Fruit fly (Drosophila melanogaster) whole organism, embryonic: Measurements from ENCODE around the gene Fpgs1.

Experiments
- Abd-B ChIP-seq: fragments of 200-800 bp; sonication (Bioruptor generic); optimal IDR thresholded peaks from 2 replicates; lab custom pipeline; 2018; ENCODE audit warnings: missing biosample characterization, mild to moderate bottlenecking, missing genetic modification characterization, moderate library complexity
- Asciz ChIP-seq: fragments of 200-800 bp; sonication (Bioruptor generic); optimal IDR thresholded peaks from 2 replicates; lab custom pipeline; 2017; ENCODE audit warnings: missing biosample characterization, mild to moderate bottlenecking, missing genetic modification characterization, missing genetic modification reagents
- Atf6 ChIP-seq: fragments of 200-800 bp; sonication (Bioruptor generic); IDR thresholded peaks from 2 replicates; pipeline ENCODE4 v1.3.6; 2022; ENCODE audit warnings: missing biosample characterization, missing genetic modification characterization
- CG10209 ChIP-seq: fragments of 200-800 bp; sonication (Bioruptor generic); optimal IDR thresholded peaks from 3 replicates; lab custom pipeline; 2017; ENCODE audit warnings: missing biosample characterization, mild to moderate bottlenecking, missing genetic modification characterization, missing genetic modification reagents
- CG10431 ChIP-seq: fragments of 200-800 bp; sonication (Bioruptor generic); optimal IDR thresholded peaks from 3 replicates; lab custom pipeline; 2018; ENCODE audit warnings: missing biosample characterization, mild to moderate bottlenecking, missing genetic modification characterization
- CG11723 ChIP-seq: fragments of 200-800 bp; sonication (Bioruptor generic); optimal IDR thresholded peaks from 2 replicates; lab custom pipeline; 2017; ENCODE audit warnings: missing biosample characterization, mild to moderate bottlenecking, missing genetic modification characterization
- CG12104 ChIP-seq: fragments of 200-800 bp; sonication (Bioruptor generic); optimal IDR thresholded peaks from 3 replicates; lab custom pipeline; 2016; ENCODE audit warnings: missing biosample characterization, missing genetic modification characterization
- CG1233 ChIP-seq: fragments of 200-800 bp; sonication (Bioruptor generic); optimal IDR thresholded peaks from 4 replicates; lab custom pipeline; 2018; ENCODE audit warnings: missing biosample characterization, mild to moderate bottlenecking, missing genetic modification characterization
- CG13775 ChIP-seq: fragments of 200-800 bp; sonication (Bioruptor generic); optimal IDR thresholded peaks from 3 replicates; lab custom pipeline; 2017; ENCODE audit warnings: missing biosample characterization, mild to moderate bottlenecking, missing genetic modification characterization
- CG15601 ChIP-seq: fragments of 200-800 bp; sonication (Bioruptor generic); optimal IDR thresholded peaks from 3 replicates; lab custom pipeline; 2019; ENCODE audit warnings: missing biosample characterization, mild to moderate bottlenecking, missing genetic modification characterization, moderate library complexity
- CG1602 ChIP-seq: fragments of 200-800 bp; sonication (Bioruptor generic); optimal IDR thresholded peaks from 3 replicates; lab custom pipeline; 2016; ENCODE audit warnings: missing biosample characterization, missing genetic modification characterization
- CG1603 ChIP-seq: fragments of 200-800 bp; sonication (Bioruptor generic); optimal IDR thresholded peaks from 2 replicates; lab custom pipeline; 2019; ENCODE audit warnings: missing biosample characterization, mild to moderate bottlenecking, missing genetic modification characterization, moderate library complexity
- CG17802 ChIP-seq: fragments of 200-800 bp; sonication (Bioruptor generic); optimal IDR thresholded peaks from 2 replicates; lab custom pipeline; 2018; ENCODE audit warnings: missing biosample characterization, mild to moderate bottlenecking, missing genetic modification characterization, moderate library complexity
- CG18619 ChIP-seq: fragments of 200-800 bp; sonication (Bioruptor generic); optimal IDR thresholded peaks from 3 replicates; lab custom pipeline; 2017; ENCODE audit warnings: missing biosample characterization, mild to moderate bottlenecking, missing genetic modification characterization
- CG3065 ChIP-seq: fragments of 200-800 bp; sonication (Bioruptor generic); optimal IDR thresholded peaks from 2 replicates; lab custom pipeline; 2016; ENCODE audit warnings: missing biosample characterization, missing genetic modification characterization
- CG3726 ChIP-seq: fragments of 200-800 bp; sonication (Bioruptor generic); IDR thresholded peaks from 3 replicates; pipeline ENCODE4, ENCODE4 v1.3.6; 2022; ENCODE audit warnings: missing biosample characterization, missing genetic modification characterization
- CG4360 ChIP-seq: fragments of 200-800 bp; sonication (Bioruptor generic); IDR thresholded peaks from 2 replicates; pipeline ENCODE4 v1.3.6; 2022; ENCODE audit warnings: missing biosample characterization, missing genetic modification characterization
- CG4424 ChIP-seq: fragments of 200-800 bp; sonication (Bioruptor generic); optimal IDR thresholded peaks from 3 replicates; lab custom pipeline; 2016; ENCODE audit warnings: missing biosample characterization, missing genetic modification characterization
- CG5953 ChIP-seq: fragments of 200-800 bp; sonication (Bioruptor generic); IDR thresholded peaks from 2 replicates; pipeline ENCODE4 v1.3.6; 2022; ENCODE audit warnings: missing biosample characterization, missing genetic modification characterization
- CG6791 ChIP-seq: fragments of 200-800 bp; sonication (Bioruptor generic); IDR thresholded peaks from 3 replicates; pipeline ENCODE4 v1.3.6; 2022; ENCODE audit warnings: missing biosample characterization, missing genetic modification characterization; ENCODE audit not compliant: partially characterized antibody
- CG7556 ChIP-seq: fragments of 200-800 bp; sonication (Bioruptor generic); optimal IDR thresholded peaks from 2 replicates; lab custom pipeline; 2017; ENCODE audit warnings: missing biosample characterization, mild to moderate bottlenecking, missing genetic modification characterization
- CG8089 ChIP-seq: fragments of 200-800 bp; sonication (Bioruptor generic); optimal IDR thresholded peaks from 3 replicates; lab custom pipeline; 2016; ENCODE audit warnings: missing biosample characterization, missing genetic modification characterization
- CrebB ChIP-seq: fragments of 200-800 bp; sonication (Bioruptor generic); optimal IDR thresholded peaks from 3 replicates; lab custom pipeline; 2018; ENCODE audit warnings: missing biosample characterization, mild to moderate bottlenecking, missing genetic modification characterization
- Ets65A ChIP-seq: fragments of 200-800 bp; sonication (Bioruptor generic); peaks from one replicate; lab custom pipeline; 2016; ENCODE audit warnings: missing biosample characterization, missing genetic modification characterization
- HHEX ChIP-seq: fragments of 200-800 bp; sonication (Bioruptor generic); optimal IDR thresholded peaks from 3 replicates; lab custom pipeline; 2017; ENCODE audit warnings: missing biosample characterization, mild to moderate bottlenecking, missing genetic modification characterization, missing genetic modification reagents
- NfI ChIP-seq: fragments of 200-800 bp; sonication (Bioruptor generic); optimal IDR thresholded peaks from 3 replicates; lab custom pipeline; 2018; ENCODE audit warnings: missing biosample characterization, mild to moderate bottlenecking, missing genetic modification characterization, moderate library complexity
- Sin3A ChIP-seq: fragments of >200 bp; optimal IDR thresholded peaks from 2 replicates; lab custom pipeline; 2018
- Xrp1 ChIP-seq: fragments of 200-800 bp; sonication (Bioruptor generic); IDR thresholded peaks from 2 replicates; pipeline ENCODE4 v1.3.6; 2022; ENCODE audit warnings: missing biosample characterization, missing genetic modification characterization
- bigmax ChIP-seq: fragments of 200-800 bp; sonication (Bioruptor generic); optimal IDR thresholded peaks from 2 replicates; lab custom pipeline; 2018; ENCODE audit warnings: missing biosample characterization, mild to moderate bottlenecking, missing genetic modification characterization
- cg ChIP-seq: fragments of 200-800 bp; sonication (Bioruptor generic); optimal IDR thresholded peaks from 3 replicates; lab custom pipeline; 2019; ENCODE audit warnings: missing biosample characterization, mild to moderate bottlenecking, missing genetic modification characterization, moderate library complexity
- crol ChIP-seq: fragments of 200-800 bp; sonication (Bioruptor generic); IDR thresholded peaks from 2 replicates; pipeline ENCODE4 v1.3.6; 2022; ENCODE audit warnings: missing biosample characterization, missing genetic modification characterization
- da ChIP-seq: fragments of 200-800 bp; sonication (Bioruptor generic); optimal IDR thresholded peaks from 2 replicates; lab custom pipeline; 2016; ENCODE audit warnings: missing biosample characterization, missing genetic modification characterization
- dmrt11E ChIP-seq: fragments of 200-800 bp; sonication (Bioruptor generic); optimal IDR thresholded peaks from 3 replicates; lab custom pipeline; 2018; ENCODE audit warnings: missing biosample characterization, mild to moderate bottlenecking, missing genetic modification characterization, moderate library complexity
- lbe ChIP-seq: fragments of 200-800 bp; sonication (Bioruptor generic); optimal IDR thresholded peaks from 2 replicates; lab custom pipeline; 2016; ENCODE audit warnings: missing biosample characterization, mild to moderate bottlenecking, missing genetic modification characterization
- lilli ChIP-seq: fragments of 200-800 bp; sonication (Bioruptor generic); optimal IDR thresholded peaks from 3 replicates; lab custom pipeline; 2016; ENCODE audit warnings: missing biosample characterization, missing genetic modification characterization
- lov ChIP-seq, 2 experiments: fragments of 200-800 bp in 1 of 2; fragments of >200 bp in 1 of 2; sonication (Bioruptor generic) in 1 of 2; IDR thresholded peaks in 1 of 2; optimal IDR thresholded peaks in 1 of 2; 2 replicates in 1 of 2; 3 replicates in 1 of 2; pipeline versions ENCODE4 v1.3.6 to Lab custom; 2017 to 2022; ENCODE audit warnings: missing biosample characterization in 1 of 2, missing genetic modification characterization in 1 of 2
- mirr ChIP-seq: fragments of 200-800 bp; sonication (Bioruptor generic); optimal IDR thresholded peaks from 3 replicates; lab custom pipeline; 2018; ENCODE audit warnings: missing biosample characterization, mild to moderate bottlenecking, missing genetic modification characterization
- nom ChIP-seq: fragments of 200-800 bp; sonication (Bioruptor generic); optimal IDR thresholded peaks from 2 replicates; lab custom pipeline; 2017; ENCODE audit warnings: missing biosample characterization, missing genetic modification characterization, mild to moderate bottlenecking, moderate library complexity, missing genetic modification reagents
- pnt ChIP-seq: fragments of 200-800 bp; sonication (Bioruptor generic); optimal IDR thresholded peaks from 3 replicates; lab custom pipeline; 2016; ENCODE audit warnings: missing biosample characterization, missing genetic modification characterization
- ranshi ChIP-seq: fragments of 200-800 bp; sonication (Bioruptor generic); IDR thresholded peaks from 2 replicates; pipeline ENCODE4 v1.3.6; 2022; ENCODE audit warnings: missing biosample characterization, missing genetic modification characterization
- stc ChIP-seq: fragments of 200-800 bp; sonication (Bioruptor generic); IDR thresholded peaks from 2 replicates; pipeline ENCODE4 v1.3.6; 2022; ENCODE audit warnings: missing biosample characterization, missing genetic modification characterization
- tin ChIP-seq: fragments of 200-800 bp; sonication (Bioruptor generic); optimal IDR thresholded peaks from 3 replicates; lab custom pipeline; 2016; ENCODE audit warnings: missing biosample characterization, missing genetic modification characterization
- tna ChIP-seq: fragments of 200-800 bp; sonication (Bioruptor generic); IDR thresholded peaks from 2 replicates; pipeline ENCODE4 v1.3.6; 2022; ENCODE audit warnings: missing biosample characterization, missing genetic modification characterization; ENCODE audit not compliant: partially characterized antibody
- toy ChIP-seq: fragments of 200-800 bp; sonication (Bioruptor generic); IDR thresholded peaks from 2 replicates; pipeline ENCODE4 v1.3.6; 2022; ENCODE audit warnings: missing biosample characterization, missing genetic modification characterization
- trem ChIP-seq: fragments of 200-800 bp; optimal IDR thresholded peaks from 3 replicates; lab custom pipeline; 2019; ENCODE audit warnings: missing biosample characterization, mild to moderate bottlenecking, missing genetic modification characterization, moderate library complexity
- unc-4 ChIP-seq: fragments of 200-800 bp; sonication (Bioruptor generic); IDR thresholded peaks from 2 replicates; pipeline ENCODE4 v1.3.6; 2022; ENCODE audit warnings: missing biosample characterization, missing genetic modification characterization; ENCODE audit not compliant: partially characterized antibody
- usp ChIP-seq: fragments of >200 bp; optimal IDR thresholded peaks from 2 replicates; lab custom pipeline; 2017; ENCODE audit warnings: missing biosample characterization, missing genetic modification characterization
- wek ChIP-seq: fragments of 200-800 bp; sonication (Bioruptor generic); optimal IDR thresholded peaks from 3 replicates; lab custom pipeline; 2018; ENCODE audit warnings: missing biosample characterization, mild to moderate bottlenecking, missing genetic modification characterization, moderate library complexity
- zen2 ChIP-seq: fragments of 200-800 bp; sonication (Bioruptor generic); IDR thresholded peaks from 3 replicates; pipeline ENCODE4 v1.3.6; 2022; ENCODE audit warnings: missing biosample characterization, missing genetic modification characterization; ENCODE audit not compliant: partially characterized antibody

Fpgs1 gene

dm6 chrX:12579506-12579999 lies 32.1 kb upstream of the Fpgs1 start (continued):
- peak; percentile 84 for TF ChIP-seq dmrt11E
- TF ChIP-seq CG10209 (GFP tag; lab: Kevin White, UChicago), result peak; percentile 96
- TF ChIP-seq CG4424, result peak; percentile 94
- TF ChIP-seq CG8089, result peak; percentile 92
- peak; percentile 84 for TF ChIP-seq nom
- TF ChIP-seq CG5953 (GFP tag; lab: Robert Waterston, UW), result peak; percentile 83; the same call in 1 of the 2 replicates
- TF ChIP-seq CG1602 (GFP tag; lab: Kevin White, UChicago), result peak; percentile 88
- TF ChIP-seq CG11723 (GFP tag; lab: Kevin White, UChicago), result peak; percentile 92
- TF ChIP-seq HHEX (GFP tag; lab: Kevin White, UChicago), result peak; percentile 96
- TF ChIP-seq tna (GFP tag; lab: Robert Waterston, UW), result no peak
- peak; percentile 78 for TF ChIP-seq CG3065 (GFP tag; lab: Kevin White, UChicago)
- TF ChIP-seq Sin3A (lab: Kevin White, UChicago), result no peak
- TF ChIP-seq da (GFP tag; lab: Kevin White, UChicago), result peak; percentile 91
- peak; percentile 23 for TF ChIP-seq bigmax (GFP tag; lab: Kevin White, UChicago)
- TF ChIP-seq wek (GFP tag; lab: Kevin White, UChicago), result peak; percentile 68
- peak; percentile 84 for TF ChIP-seq CG15601 (tag; lab: Kevin White, UChicago)
- peak; percentile 97 for TF ChIP-seq CG7556 (GFP tag; lab: Kevin White, UChicago)
- peak; percentile 87 for TF ChIP-seq CG1603 (tag; lab: Kevin White, UChicago)
- peak; percentile 90; the same call in 2 of the 3 replicates for TF ChIP-seq CG3726
- TF ChIP-seq crol (GFP tag; lab: Robert Waterston, UW), result no peak
- peak; percentile 92 for TF ChIP-seq tin
- TF ChIP-seq pnt (GFP tag; lab: Kevin White, UChicago), result peak; percentile 93
- TF ChIP-seq zen2, result no peak
- TF ChIP-seq CG6791 (GFP tag; lab: Robert Waterston, UW), result no peak
- TF ChIP-seq Asciz (GFP tag; lab: Kevin White, UChicago), result peak; percentile 96
- TF ChIP-seq CrebB (tag; lab: Kevin White, UChicago), result peak; percentile 89
- TF ChIP-seq lbe, result peak; percentile 95
- TF ChIP-seq cg (GFP tag; lab: Kevin White, UChicago), result no peak
- TF ChIP-seq Abd-B, result peak; percentile 97
- peak; percentile 91 for TF ChIP-seq Xrp1 (GFP tag; lab: Robert Waterston, UW)
- TF ChIP-seq CG4360, result peak; percentile 43; the same call in 1 of the 2 replicates
- TF ChIP-seq CG17802 (tag; lab: Kevin White, UChicago), result peak; percentile 74
- peak; percentile 85 for TF ChIP-seq mirr (GFP tag; lab: Kevin White, UChicago)
- TF ChIP-seq usp (GFP tag; lab: Kevin White, UChicago), result no peak
- no peak for TF ChIP-seq lov (optimal IDR thresholded peaks at IDR 0.05; lab: Kevin White, UChicago)
- peak; percentile 54; the same call in 1 of the 3 replicates for TF ChIP-seq lov (GFP tag; IDR thresholded peaks at IDR 0.05; lab: Robert Waterston, UW)
- TF ChIP-seq CG12104 (GFP tag; lab: Kevin White, UChicago), result peak; percentile 95
- peak; percentile 97 for TF ChIP-seq NfI
- TF ChIP-seq Atf6 (GFP tag; lab: Robert Waterston, UW), result peak; percentile 96
- peak; percentile 62 for TF ChIP-seq CG10431 (GFP tag; lab: Kevin White, UChicago)
- no peak for TF ChIP-seq unc-4 (GFP tag; lab: Robert Waterston, UW)
- peak; percentile 70 for TF ChIP-seq toy (GFP tag; lab: Robert Waterston, UW)
- TF ChIP-seq ranshi (GFP tag; lab: Robert Waterston, UW), result peak; percentile 92
- peak; percentile 93 for TF ChIP-seq CG1233 (GFP tag; lab: Kevin White, UChicago)
- TF ChIP-seq trem (tag; lab: Kevin White, UChicago), result peak; percentile 85
- peak; percentile 96 for TF ChIP-seq CG18619 (GFP tag; lab: Kevin White, UChicago)
- peak; percentile 99 for TF ChIP-seq Ets65A (GFP tag; lab: Kevin White, UChicago)
- TF ChIP-seq CG13775 (GFP tag; lab: Kevin White, UChicago), result peak; percentile 96
- peak; percentile 95 for TF ChIP-seq stc (GFP tag; lab: Robert Waterston, UW)
- TF ChIP-seq lilli (GFP tag; lab: Kevin White, UChicago), result peak; percentile 97
